In the genomic region with DNA sequence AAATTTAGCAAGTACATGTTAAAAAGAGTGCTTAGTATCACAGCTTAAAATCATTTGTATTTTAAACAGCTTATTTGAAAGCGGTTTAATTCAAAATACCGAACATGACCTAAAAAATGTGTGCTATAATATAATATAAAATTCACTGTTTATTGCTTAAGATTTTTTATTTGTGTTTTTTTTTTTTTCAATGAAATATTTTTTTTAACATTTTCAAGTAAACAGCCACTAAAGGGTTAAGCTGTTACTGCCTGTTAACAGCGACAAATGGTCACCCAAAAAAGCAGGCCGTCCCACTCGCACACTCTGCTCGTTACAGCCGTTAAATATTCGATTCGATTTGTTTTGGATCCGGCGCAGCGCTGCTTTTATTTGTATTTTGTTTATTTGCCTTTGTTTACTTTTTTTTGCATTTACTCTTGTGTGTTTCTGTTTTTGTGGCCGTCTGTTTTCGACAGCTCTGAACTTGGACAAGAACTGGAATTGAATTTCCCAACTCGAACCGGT, we compare ENCODE assay signal across 3 fruit fly cellular contexts.
TF ChIP-seq lines count a peak whose summit lies in the region.

No protein-coding gene starts in this region.

TF ChIP-seq in whole organism, embryonic, 481 proteins besides CTCF, POLR2A, EP300 and RAD21 (continued from another document and continues in another):
- TF ChIP-seq Jarid2 (GFP tag; optimal IDR thresholded peaks at IDR 0.05; lab: Kevin White, UChicago) (no peak), CG9727 (GFP tag; optimal IDR thresholded peaks at IDR 0.05; lab: Kevin White, UChicago) (no peak), zf30C (GFP tag; optimal IDR thresholded peaks at IDR 0.05; lab: Kevin White, UChicago) (no peak), CG15269 (tag; optimal IDR thresholded peaks at IDR 0.05; lab: Kevin White, UChicago) (peak; percentile 9), CG8388 (GFP tag; optimal IDR thresholded peaks at IDR 0.05; lab: Kevin White, UChicago) (no peak), CG11456 (GFP tag; IDR thresholded peaks at IDR 0.05; lab: Robert Waterston, UW) (no peak), NfI (GFP tag; optimal IDR thresholded peaks at IDR 0.05; lab: Kevin White, UChicago) (no peak), Sox102F (GFP tag; optimal IDR thresholded peaks at IDR 0.05; lab: Kevin White, UChicago) (peak; percentile 15), row (GFP tag; IDR thresholded peaks at IDR 0.05; lab: Robert Waterston, UW) (no peak; the same call in 2 of the 3 replicates), CG6254 (GFP tag; optimal IDR thresholded peaks at IDR 0.05; lab: Kevin White, UChicago) (no peak), Gsc (GFP tag; IDR thresholded peaks at IDR 0.05; lab: Robert Waterston, UW) (no peak), CG10366 (GFP tag; IDR thresholded peaks at IDR 0.05; lab: Robert Waterston, UW) (no peak), sr (GFP tag; IDR thresholded peaks at IDR 0.05; lab: Robert Waterston, UW) (no peak), CG6272 (GFP tag; IDR thresholded peaks at IDR 0.05; lab: Robert Waterston, UW) (no peak), CG14441 (GFP tag; IDR thresholded peaks at IDR 0.05; lab: Robert Waterston, UW) (no peak), CG8478 (optimal IDR thresholded peaks at IDR 0.05; lab: Kevin White, UChicago) (no peak), dimm (GFP tag; IDR thresholded peaks at IDR 0.05; lab: Robert Waterston, UW) (no peak), nerfin-2 (GFP tag; IDR thresholded peaks at IDR 0.05; lab: Robert Waterston, UW; ENCODE audit: partially characterized antibody) (no peak), gro (GFP tag; optimal IDR thresholded peaks at IDR 0.05; lab: Kevin White, UChicago) (no peak), sna (GFP tag; IDR thresholded peaks at IDR 0.05; lab: Robert Waterston, UW; ENCODE audit: partially characterized antibody) (no peak), chif (GFP tag; optimal IDR thresholded peaks at IDR 0.05; lab: Kevin White, UChicago) (no peak), twi (tag; optimal IDR thresholded peaks at IDR 0.05; lab: Kevin White, UChicago) (no peak), tna (GFP tag; IDR thresholded peaks at IDR 0.05; lab: Robert Waterston, UW; ENCODE audit: partially characterized antibody) (no peak), da (GFP tag; optimal IDR thresholded peaks at IDR 0.05; lab: Kevin White, UChicago) (no peak), tx (GFP tag; optimal IDR thresholded peaks at IDR 0.05; lab: Kevin White, UChicago) (no peak), hbn (GFP tag; IDR thresholded peaks at IDR 0.05; lab: Robert Waterston, UW; ENCODE audit: partially characterized antibody) (no peak), CG3838 (GFP tag; optimal IDR thresholded peaks at IDR 0.05; lab: Kevin White, UChicago) (no peak), crp (GFP tag; optimal IDR thresholded peaks at IDR 0.05; lab: Kevin White, UChicago) (no peak), CG7745 (tag; optimal IDR thresholded peaks at IDR 0.05; lab: Kevin White, UChicago) (no peak), CG2116 (GFP tag; optimal IDR thresholded peaks at IDR 0.05; lab: Kevin White, UChicago) (no peak), CG4707 (GFP tag; optimal IDR thresholded peaks at IDR 0.05; lab: Kevin White, UChicago) (no peak), zen (tag; optimal IDR thresholded peaks at IDR 0.05; lab: Kevin White, UChicago) (no peak), ATbp (GFP tag; optimal IDR thresholded peaks at IDR 0.05; lab: Kevin White, UChicago) (peak; percentile 66), E2f1 (GFP tag; IDR thresholded peaks at IDR 0.05; lab: Robert Waterston, UW) (no peak), HmgD (GFP tag; optimal IDR thresholded peaks at IDR 0.05; lab: Kevin White, UChicago) (no peak), dati (GFP tag; IDR thresholded peaks at IDR 0.05; lab: Robert Waterston, UW) (no peak), MTF-1 (GFP tag; optimal IDR thresholded peaks at IDR 0.05; lab: Kevin White, UChicago; ENCODE audit: borderline replicate concordance) (no peak), corto (GFP tag; optimal IDR thresholded peaks at IDR 0.05; lab: Kevin White, UChicago) (no peak), CG31365 (tag; optimal IDR thresholded peaks at IDR 0.05; lab: Kevin White, UChicago) (peak; percentile 2), ara (GFP tag; IDR thresholded peaks at IDR 0.05; lab: Robert Waterston, UW) (0 out of 2 replicates have a peak, but pooled peaks have one; percentile 5), CG15601 (tag; optimal IDR thresholded peaks at IDR 0.05; lab: Kevin White, UChicago) (no peak), Usf (GFP tag; optimal IDR thresholded peaks at IDR 0.05; lab: Kevin White, UChicago) (no peak), z (GFP tag; IDR thresholded peaks at IDR 0.05; lab: Robert Waterston, UW) (no peak)

TF ChIP-seq in whole organism, prepupa, 60 proteins besides CTCF, POLR2A, EP300 and RAD21 (continued from another document):
- TF ChIP-seq CG32006 (GFP tag; optimal IDR thresholded peaks at IDR 0.05; lab: Kevin White, UChicago) (peak; percentile 51), CG8632 (GFP tag; optimal IDR thresholded peaks at IDR 0.05; lab: Kevin White, UChicago) (no peak), Eip93F (GFP tag; optimal IDR thresholded peaks at IDR 0.05; lab: Kevin White, UChicago) (no peak), Lpt (GFP tag; optimal IDR thresholded peaks at IDR 0.05; lab: Kevin White, UChicago) (no peak), dsx (GFP tag; optimal IDR thresholded peaks at IDR 0.05; lab: Kevin White, UChicago; ENCODE audit: poor library complexity, severe bottlenecking) (peak; percentile 16), CG15336 (GFP tag; IDR thresholded peaks at IDR 0.05; lab: Robert Waterston, UW) (peak; percentile 63), achi (GFP tag; optimal IDR thresholded peaks at IDR 0.05; lab: Kevin White, UChicago) (peak; percentile 8), Sox14 (GFP tag; optimal IDR thresholded peaks at IDR 0.05; lab: Kevin White, UChicago) (peak; percentile 43), eg (GFP tag; IDR thresholded peaks at IDR 0.05; lab: Robert Waterston, UW) (peak; percentile 47; the same call in 2 of the 3 replicates), Smox (GFP tag; optimal IDR thresholded peaks at IDR 0.05; lab: Kevin White, UChicago) (peak; percentile 61), spab (GFP tag; optimal IDR thresholded peaks at IDR 0.05; lab: Kevin White, UChicago) (peak; percentile 32), Gug (GFP tag; IDR thresholded peaks at IDR 0.05; lab: Robert Waterston, UW) (no peak), CG6854 (GFP tag; optimal IDR thresholded peaks at IDR 0.05; lab: Kevin White, UChicago) (peak; percentile 24), Hr39 (GFP tag; optimal IDR thresholded peaks at IDR 0.05; lab: Kevin White, UChicago) (peak; percentile 20), CG16779 (tag; optimal IDR thresholded peaks at IDR 0.05; lab: Kevin White, UChicago) (peak; percentile 15), CG3032 (tag; optimal IDR thresholded peaks at IDR 0.05; lab: Kevin White, UChicago) (peak; percentile 14), Ets96B (tag; optimal IDR thresholded peaks at IDR 0.05; lab: Kevin White, UChicago) (no peak), salr (GFP tag; optimal IDR thresholded peaks at IDR 0.05; lab: Kevin White, UChicago) (peak in 1 of 2 experiments; percentile 42), CG8119 (GFP tag; IDR thresholded peaks at IDR 0.05; lab: Robert Waterston, UW) (peak; percentile 46; the same call in 2 of the 3 replicates), CG3919 (GFP tag; optimal IDR thresholded peaks at IDR 0.05; lab: Kevin White, UChicago) (peak; percentile 76), fkh (GFP tag; optimal IDR thresholded peaks at IDR 0.05; lab: Kevin White, UChicago) (peak; percentile 74), CG7368 (GFP tag; optimal IDR thresholded peaks at IDR 0.05; lab: Kevin White, UChicago) (peak; percentile 59), acj6 (GFP tag; optimal IDR thresholded peaks at IDR 0.05; lab: Kevin White, UChicago) (peak; percentile 35), CG10631 (GFP tag; optimal IDR thresholded peaks at IDR 0.05; lab: Kevin White, UChicago) (peak; percentile 31), lz (GFP tag; optimal IDR thresholded peaks at IDR 0.05; lab: Kevin White, UChicago) (peak; percentile 63), Hr4 (GFP tag; optimal IDR thresholded peaks at IDR 0.05; lab: Kevin White, UChicago) (peak; percentile 43), CG11762 (GFP tag; optimal IDR thresholded peaks at IDR 0.05; lab: Kevin White, UChicago; ENCODE audit: insufficient read depth) (peak; percentile 62), dac (GFP tag; optimal IDR thresholded peaks at IDR 0.05; lab: Kevin White, UChicago) (no peak), svp (GFP tag; lab: Kevin White, UChicago) (peak; percentile 74), net (GFP tag; optimal IDR thresholded peaks at IDR 0.05; lab: Kevin White, UChicago) (peak; percentile 9), CG11902 (GFP tag; optimal IDR thresholded peaks at IDR 0.05; lab: Kevin White, UChicago) (no peak), CG11294 (GFP tag; IDR thresholded peaks at IDR 0.05; lab: Robert Waterston, UW) (peak; percentile 8; the same call in 1 of the 2 replicates), Blimp-1 (GFP tag; optimal IDR thresholded peaks at IDR 0.05; lab: Kevin White, UChicago) (no peak), CG6276 (GFP tag; optimal IDR thresholded peaks at IDR 0.05; lab: Kevin White, UChicago) (peak; percentile 59), vri (GFP tag; optimal IDR thresholded peaks at IDR 0.05; lab: Kevin White, UChicago) (no peak), CG6808 (GFP tag; optimal IDR thresholded peaks at IDR 0.05; lab: Kevin White, UChicago) (peak; percentile 24), fd85E (GFP tag; optimal IDR thresholded peaks at IDR 0.05; lab: Kevin White, UChicago) (no peak), Met (GFP tag; optimal IDR thresholded peaks at IDR 0.05; lab: Kevin White, UChicago) (peak; percentile 52), CG6163 (GFP tag; IDR thresholded peaks at IDR 0.05; lab: Robert Waterston, UW) (no peak), CG4318 (GFP tag; optimal IDR thresholded peaks at IDR 0.05; lab: Kevin White, UChicago) (peak; percentile 39)

TF ChIP-seq in whole organism, wandering third instar larva, 38 proteins besides CTCF, POLR2A, EP300 and RAD21 (continued from another document):
- peak; percentile 49 for TF ChIP-seq tai (GFP tag; optimal IDR thresholded peaks at IDR 0.05; lab: Kevin White, UChicago)
